Fruit fly (Drosophila melanogaster): ENCODE data around the gene Had1.

Gene Had1

DNA sequence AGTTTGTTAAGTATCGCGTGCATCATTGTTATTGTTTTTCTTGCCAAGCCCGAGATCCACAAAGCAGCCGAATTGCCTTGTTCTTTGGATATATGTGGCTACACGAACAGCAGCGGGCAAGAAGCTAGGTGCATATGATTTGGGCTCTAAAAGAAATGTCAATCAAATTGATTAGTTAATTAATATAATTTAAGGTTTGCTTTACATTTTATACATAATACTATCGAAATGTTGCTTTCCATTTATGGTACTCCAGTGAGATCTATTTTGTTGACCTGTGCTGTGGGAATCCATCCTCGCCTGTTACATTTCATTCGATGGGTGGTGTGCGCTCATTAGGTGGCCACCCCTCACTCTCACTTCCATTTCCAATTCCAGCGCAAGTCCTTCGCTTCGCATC is 45.1 kb downstream of the Had1 start (continued):
- TF ChIP-seq CG14965 (GFP tag; optimal IDR thresholded peaks at IDR 0.05; ENCODE audit: borderline replicate concordance) = no peak
- peak; percentile 67 for TF ChIP-seq croc (GFP tag; conservative IDR thresholded peaks at IDR 0.05)
- peak; percentile 85 for TF ChIP-seq ranshi (GFP tag; IDR thresholded peaks at IDR 0.05)
- peak; percentile 79 for TF ChIP-seq HLH3B (GFP tag; IDR thresholded peaks at IDR 0.05)
- TF ChIP-seq BtbVII (GFP tag; optimal IDR thresholded peaks at IDR 0.05) = peak; percentile 55
- TF ChIP-seq dimm (GFP tag; IDR thresholded peaks at IDR 0.05) = no peak
- TF ChIP-seq Kr (GFP tag; optimal IDR thresholded peaks at IDR 0.05) = no peak
- no peak for TF ChIP-seq Doc3 (GFP tag; IDR thresholded peaks at IDR 0.05; ENCODE audit: partially characterized antibody)
- TF ChIP-seq stc (GFP tag; IDR thresholded peaks at IDR 0.05) = peak; percentile 68
- TF ChIP-seq kay (GFP tag; optimal IDR thresholded peaks at IDR 0.05) = peak; percentile 50
- TF ChIP-seq exex (tag; optimal IDR thresholded peaks at IDR 0.05) = peak; percentile 25
- TF ChIP-seq CG6683 (GFP tag; optimal IDR thresholded peaks at IDR 0.05) = peak; percentile 45
- TF ChIP-seq Dp (GFP tag; optimal IDR thresholded peaks at IDR 0.05) = no peak
- TF ChIP-seq Usf (GFP tag; optimal IDR thresholded peaks at IDR 0.05) = peak; percentile 55
- TF ChIP-seq mld (GFP tag; IDR thresholded peaks at IDR 0.05; ENCODE audit: partially characterized antibody) = no peak
- TF ChIP-seq usp (GFP tag; optimal IDR thresholded peaks at IDR 0.05) = no peak
- TF ChIP-seq Dbx (GFP tag; IDR thresholded peaks at IDR 0.05) = peak; percentile 77
- TF ChIP-seq CG4617 (GFP tag; optimal IDR thresholded peaks at IDR 0.05; ENCODE audit: borderline replicate concordance) = peak; percentile 1
- TF ChIP-seq MESR4 (GFP tag; optimal IDR thresholded peaks at IDR 0.05) = no peak
- peak; percentile 51 for TF ChIP-seq CG4854 (GFP tag; optimal IDR thresholded peaks at IDR 0.05)
- no peak for TF ChIP-seq CG16779 (GFP tag; IDR thresholded peaks at IDR 0.05)
- peak; percentile 13 for TF ChIP-seq CG2116 (GFP tag; optimal IDR thresholded peaks at IDR 0.05)
- no peak for TF ChIP-seq ftz-f1 (GFP tag; optimal IDR thresholded peaks at IDR 0.05)
- TF ChIP-seq GATAe (GFP tag; conservative IDR thresholded peaks at IDR 0.05) = no peak; the same call in 1 of the 2 replicates
- TF ChIP-seq eve (GFP tag; optimal IDR thresholded peaks at IDR 0.05) = no peak
- no peak for TF ChIP-seq CG9797 (GFP tag; optimal IDR thresholded peaks at IDR 0.05)
- peak; percentile 60 for TF ChIP-seq CG14667 (GFP tag; IDR thresholded peaks at IDR 0.05)
- no peak for TF ChIP-seq unc-4 (GFP tag; IDR thresholded peaks at IDR 0.05; ENCODE audit: partially characterized antibody)
- peak; percentile 56; the same call in 1 of the 2 replicates for TF ChIP-seq peb (GFP tag; IDR thresholded peaks at IDR 0.05)
- peak; percentile 74 for TF ChIP-seq Hsf (GFP tag; optimal IDR thresholded peaks at IDR 0.05)
- TF ChIP-seq CG42726 (GFP tag; IDR thresholded peaks at IDR 0.05; ENCODE audit: partially characterized antibody) = no peak
- TF ChIP-seq vfl (GFP tag; optimal IDR thresholded peaks at IDR 0.05) = peak; percentile 24
- no peak for TF ChIP-seq CG7745 (tag; optimal IDR thresholded peaks at IDR 0.05)
- peak; percentile 14 for TF ChIP-seq pros (GFP tag; optimal IDR thresholded peaks at IDR 0.05)
- peak; percentile 78 for TF ChIP-seq Hmr (GFP tag; optimal IDR thresholded peaks at IDR 0.05)
- no peak for TF ChIP-seq knrl (GFP tag; IDR thresholded peaks at IDR 0.05; ENCODE audit: partially characterized antibody)
- peak; percentile 34 for TF ChIP-seq Lhr (GFP tag; optimal IDR thresholded peaks at IDR 0.05)
- peak; percentile 68 for TF ChIP-seq CG4404 (GFP tag; IDR thresholded peaks at IDR 0.05)
- TF ChIP-seq toy (GFP tag; IDR thresholded peaks at IDR 0.05) = no peak
- peak; percentile 74 for TF ChIP-seq org-1 (GFP tag; optimal IDR thresholded peaks at IDR 0.05)
- no peak for TF ChIP-seq CG31224 (GFP tag; IDR thresholded peaks at IDR 0.05)
- peak; percentile 68 for TF ChIP-seq CG13775 (GFP tag; optimal IDR thresholded peaks at IDR 0.05)
- TF ChIP-seq CG12071 (GFP tag; optimal IDR thresholded peaks at IDR 0.05) = peak; percentile 65
- no peak for TF ChIP-seq CG7963 (GFP tag; IDR thresholded peaks at IDR 0.05; ENCODE audit: partially characterized antibody)
- no peak for TF ChIP-seq inv (GFP tag; IDR thresholded peaks at IDR 0.05; ENCODE audit: partially characterized antibody)
- TF ChIP-seq cato (GFP tag; optimal IDR thresholded peaks at IDR 0.05; ENCODE audit: borderline replicate concordance) = peak; percentile 47
- TF ChIP-seq CG12155 (GFP tag; optimal IDR thresholded peaks at IDR 0.05) = peak; percentile 55
- TF ChIP-seq dysf (GFP tag; IDR thresholded peaks at IDR 0.05) = peak; percentile 83
- TF ChIP-seq ase (GFP tag; IDR thresholded peaks at IDR 0.05) = peak; percentile 63
- peak; percentile 81 for TF ChIP-seq sisA (GFP tag; IDR thresholded peaks at IDR 0.05)
- TF ChIP-seq CG2202 (tag; optimal IDR thresholded peaks at IDR 0.05) = peak; percentile 67

Data from whole organism, embryonic.